Worm (Caenorhabditis elegans) whole organism, early embryonic: ENCODE results near the gene Y77E11A.23.

Experiments used
- B0310.2 ChIP-seq: sonication (generic microtip); optimal IDR thresholded peaks from 2 replicates; lab custom pipeline; 2016; ENCODE audit warnings: mild to moderate bottlenecking, missing genetic modification characterization, missing compliant biosample characterization
- F13C5.2 ChIP-seq: sonication (generic microtip); optimal IDR thresholded peaks from 2 replicates; lab custom pipeline; 2017; ENCODE audit warnings: mild to moderate bottlenecking, missing genetic modification characterization, inconsistent platforms, missing compliant biosample characterization
- aly-1 ChIP-seq: sonication (generic microtip); optimal IDR thresholded peaks from 2 replicates; lab custom pipeline; 2016; ENCODE audit warnings: missing genetic modification characterization, missing compliant biosample characterization
- ama-1 ChIP-seq: fragments of 150-350 bp; optimal IDR thresholded peaks from 2 replicates; lab custom pipeline; 2014
- ceh-13 ChIP-seq: fragments of 200-800 bp; sonication (Bioruptor generic); optimal IDR thresholded peaks from 2 replicates; lab custom pipeline; 2018; ENCODE audit warnings: mild to moderate bottlenecking, missing genetic modification characterization, missing compliant biosample characterization
- ceh-36 ChIP-seq: sonication (generic microtip); optimal IDR thresholded peaks from 2 replicates; lab custom pipeline; 2016; ENCODE audit warnings: missing genetic modification characterization, inconsistent platforms, missing compliant biosample characterization
- ets-7 ChIP-seq: sonication (generic microtip); optimal IDR thresholded peaks from 2 replicates; lab custom pipeline; 2016; ENCODE audit warnings: missing genotype, missing genetic modification characterization, missing compliant biosample characterization
- flt-1 ChIP-seq: fragments of 200-800 bp; sonication (Bioruptor generic); IDR thresholded peaks from 2 replicates; pipeline ENCODE4 v1.3.6; 2022; ENCODE audit warnings: missing genetic modification characterization, missing compliant biosample characterization
- hmbx-1 ChIP-seq: sonication (generic microtip); optimal IDR thresholded peaks from 2 replicates; lab custom pipeline; 2016; ENCODE audit warnings: mild to moderate bottlenecking, missing genetic modification characterization, missing compliant biosample characterization
- hmg-4 ChIP-seq: fragments of 200-800 bp; sonication (Bioruptor generic); optimal IDR thresholded peaks from 2 replicates; lab custom pipeline; 2018; ENCODE audit warnings: mild to moderate bottlenecking, missing genetic modification characterization, missing compliant biosample characterization
- hnd-1 ChIP-seq: sonication (generic microtip); optimal IDR thresholded peaks from 2 replicates; lab custom pipeline; 2016; ENCODE audit warnings: missing genetic modification characterization, missing compliant biosample characterization
- pes-1 ChIP-seq: fragments of 200-800 bp; sonication (Bioruptor generic); IDR thresholded peaks from 2 replicates; pipeline ENCODE4 v1.3.6; 2022; ENCODE audit warnings: missing genetic modification reagents, missing genetic modification characterization, missing compliant biosample characterization
- scrt-1 ChIP-seq: fragments of 200-800 bp; sonication (Bioruptor generic); IDR thresholded peaks from 2 replicates; pipeline ENCODE4 v1.3.6; 2022; ENCODE audit warnings: missing genetic modification characterization, missing compliant biosample characterization
- sea-1 ChIP-seq: fragments of 200-800 bp; sonication (Bioruptor generic); conservative IDR thresholded peaks from 2 replicates; pipeline ENCODE4 v1.3.6; 2022; ENCODE audit warnings: missing genetic modification characterization, missing compliant biosample characterization
- tbx-11 ChIP-seq: fragments of 200-800 bp; sonication (Bioruptor generic); IDR thresholded peaks from 2 replicates; pipeline ENCODE4 v1.3.6; 2022; ENCODE audit warnings: missing genetic modification characterization, missing compliant biosample characterization
- tbx-37 ChIP-seq: fragments of 200-800 bp; sonication (Bioruptor generic); conservative IDR thresholded peaks from 2 replicates; pipeline ENCODE4 v1.3.6; 2022; ENCODE audit warnings: missing genetic modification reagents, missing genetic modification characterization, missing compliant biosample characterization
- tra-4 ChIP-seq: sonication (generic microtip); optimal IDR thresholded peaks from 2 replicates; lab custom pipeline; 2017; ENCODE audit warnings: missing genetic modification characterization, missing compliant biosample characterization

The Y77E11A.23 gene

DNA sequence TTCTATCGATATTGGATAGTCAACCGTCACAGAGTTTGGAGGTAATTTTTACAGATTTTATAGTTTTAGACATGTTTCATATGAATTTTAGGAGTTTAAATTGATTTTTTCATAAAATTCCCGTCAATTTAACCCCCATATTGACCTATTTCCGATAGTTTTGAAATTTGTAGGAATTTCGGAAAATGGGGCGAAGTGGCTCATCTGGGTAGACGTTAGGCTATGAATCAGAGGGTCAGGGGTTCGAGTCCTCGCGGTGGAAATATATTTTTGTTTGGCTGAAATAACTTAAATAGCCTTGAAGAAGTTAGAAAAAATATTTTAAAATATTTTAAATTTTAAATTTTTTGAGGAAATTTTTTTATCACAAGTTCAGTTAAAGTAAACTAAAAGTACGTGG lies 38.7 kb downstream of the Y77E11A.23 start:
- TF ChIP-seq hmbx-1 (no peak), ceh-36 (no peak), ceh-13 (GFP tag; lab: Kevin White, UChicago) (no peak), sea-1 (GFP tag; lab: Robert Waterston, UW) (no peak), B0310.2 (tag; lab: Kevin White, UChicago) (no peak), scrt-1 (GFP tag; lab: Robert Waterston, UW) (no peak), tbx-11 (GFP tag; lab: Robert Waterston, UW) (no peak), hmg-4 (GFP tag; lab: Kevin White, UChicago) (no peak), tra-4 (tag; lab: Kevin White, UChicago) (no peak), F13C5.2 (tag; lab: Kevin White, UChicago) (no peak), pes-1 (GFP tag; lab: Robert Waterston, UW) (no peak), hnd-1 (tag; lab: Kevin White, UChicago) (no peak), aly-1 (tag; lab: Kevin White, UChicago) (no peak), ets-7 (tag; lab: Kevin White, UChicago) (no peak), flt-1 (GFP tag; lab: Robert Waterston, UW) (no peak), tbx-37 (GFP tag; lab: Robert Waterston, UW) (no peak), ama-1 (lab: Kevin White, UChicago) (no peak)

DNA sequence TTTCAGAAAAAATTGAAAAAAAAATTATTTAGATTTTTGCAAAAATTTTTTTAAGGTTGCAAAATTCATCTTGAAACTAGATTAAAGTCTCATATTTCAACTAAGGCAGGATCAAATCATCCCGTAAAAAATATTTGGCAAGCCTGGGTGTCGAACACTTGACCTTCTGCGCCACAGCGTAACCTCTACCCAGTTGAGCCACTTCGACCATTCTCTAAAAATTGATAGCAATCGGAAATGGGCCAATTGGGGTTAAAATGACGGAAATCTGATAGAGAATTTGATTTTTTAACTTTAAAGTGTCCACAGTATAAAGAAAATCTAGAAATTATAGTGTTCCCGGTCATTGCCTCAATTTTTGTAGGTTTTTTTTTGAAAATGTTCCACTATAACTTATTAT lies 40.1 kb downstream of the Y77E11A.23 start:
- TF ChIP-seq flt-1 (GFP tag; lab: Robert Waterston, UW) = no peak
- TF ChIP-seq tbx-11 (GFP tag; lab: Robert Waterston, UW) = no peak
- TF ChIP-seq ceh-13 (GFP tag; lab: Kevin White, UChicago) = no peak
- no peak for TF ChIP-seq sea-1 (GFP tag; lab: Robert Waterston, UW)
- TF ChIP-seq pes-1 (GFP tag; lab: Robert Waterston, UW) = no peak
- no peak for TF ChIP-seq hmbx-1
- no peak for TF ChIP-seq ceh-36
- TF ChIP-seq ama-1 (lab: Kevin White, UChicago) = no peak
- no peak for TF ChIP-seq scrt-1 (GFP tag; lab: Robert Waterston, UW)
- no peak for TF ChIP-seq F13C5.2 (tag; lab: Kevin White, UChicago)
- TF ChIP-seq hnd-1 (tag; lab: Kevin White, UChicago) = no peak
- no peak for TF ChIP-seq tra-4 (tag; lab: Kevin White, UChicago)

DNA sequence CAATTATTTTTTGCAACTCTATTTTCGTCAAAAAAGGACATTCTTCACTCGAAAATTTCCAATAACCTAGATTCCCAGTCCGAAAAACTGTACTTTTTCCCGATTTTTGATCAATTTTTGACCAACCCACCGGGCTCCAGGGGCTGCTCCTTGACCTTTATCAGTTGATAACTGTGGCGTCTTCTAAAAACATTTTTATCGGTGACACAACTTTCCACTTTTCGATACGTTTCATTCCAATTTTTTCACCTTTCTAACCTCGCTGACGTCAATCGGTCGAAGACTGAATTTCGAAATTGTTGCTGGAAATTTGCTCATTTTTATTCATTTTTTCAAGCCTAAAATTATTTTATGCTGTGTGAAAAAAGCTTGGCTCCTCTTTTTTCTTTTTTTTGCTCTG lies 40.6 kb downstream of the Y77E11A.23 start:
- TF ChIP-seq ceh-13 (GFP tag; lab: Kevin White, UChicago) (no peak), flt-1 (GFP tag; lab: Robert Waterston, UW) (no peak), tbx-11 (GFP tag; lab: Robert Waterston, UW) (no peak), sea-1 (GFP tag; lab: Robert Waterston, UW) (no peak), hmbx-1 (no peak), pes-1 (GFP tag; lab: Robert Waterston, UW) (no peak), tbx-37 (GFP tag; lab: Robert Waterston, UW) (no peak), ets-7 (tag; lab: Kevin White, UChicago) (no peak), hnd-1 (tag; lab: Kevin White, UChicago) (no peak), aly-1 (tag; lab: Kevin White, UChicago) (no peak), F13C5.2 (tag; lab: Kevin White, UChicago) (no peak), ceh-36 (no peak)

DNA sequence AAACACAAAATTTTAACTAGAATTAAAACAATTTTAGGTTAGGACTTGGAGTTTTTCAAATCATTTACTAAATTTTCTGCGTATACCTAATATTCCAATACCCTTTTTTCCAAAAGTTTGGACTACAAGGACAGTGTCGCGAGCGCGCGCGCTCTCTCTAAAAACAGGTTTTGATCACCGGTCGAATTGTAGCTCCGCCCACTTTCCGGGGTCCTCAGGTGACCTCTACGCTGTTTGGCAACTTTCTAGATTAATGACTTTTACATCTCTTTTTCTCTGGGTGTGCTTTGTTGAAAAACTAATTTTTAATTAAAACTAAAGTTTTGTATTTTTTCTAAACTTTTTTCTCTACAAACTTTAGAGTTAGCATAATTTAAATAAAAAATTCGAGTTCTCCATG lies 41.1 kb downstream of the Y77E11A.23 start:
- no peak for TF ChIP-seq aly-1 (tag; lab: Kevin White, UChicago)
- TF ChIP-seq ceh-13 (GFP tag; lab: Kevin White, UChicago) = no peak
- TF ChIP-seq F13C5.2 (tag; lab: Kevin White, UChicago) = no peak
- TF ChIP-seq ama-1 (lab: Kevin White, UChicago) = no peak
- TF ChIP-seq flt-1 (GFP tag; lab: Robert Waterston, UW) = no peak
- TF ChIP-seq ets-7 (tag; lab: Kevin White, UChicago) = no peak
- TF ChIP-seq hmg-4 (GFP tag; lab: Kevin White, UChicago) = no peak
- no peak for TF ChIP-seq hnd-1 (tag; lab: Kevin White, UChicago)
- no peak for TF ChIP-seq hmbx-1
- no peak for TF ChIP-seq sea-1 (GFP tag; lab: Robert Waterston, UW)
- TF ChIP-seq tbx-11 (GFP tag; lab: Robert Waterston, UW) = no peak
- no peak for TF ChIP-seq pes-1 (GFP tag; lab: Robert Waterston, UW)
- no peak for TF ChIP-seq tra-4 (tag; lab: Kevin White, UChicago)
- no peak for TF ChIP-seq tbx-37 (GFP tag; lab: Robert Waterston, UW)
- TF ChIP-seq scrt-1 (GFP tag; lab: Robert Waterston, UW) = no peak
- no peak for TF ChIP-seq ceh-36
- no peak for TF ChIP-seq B0310.2 (tag; lab: Kevin White, UChicago)

DNA sequence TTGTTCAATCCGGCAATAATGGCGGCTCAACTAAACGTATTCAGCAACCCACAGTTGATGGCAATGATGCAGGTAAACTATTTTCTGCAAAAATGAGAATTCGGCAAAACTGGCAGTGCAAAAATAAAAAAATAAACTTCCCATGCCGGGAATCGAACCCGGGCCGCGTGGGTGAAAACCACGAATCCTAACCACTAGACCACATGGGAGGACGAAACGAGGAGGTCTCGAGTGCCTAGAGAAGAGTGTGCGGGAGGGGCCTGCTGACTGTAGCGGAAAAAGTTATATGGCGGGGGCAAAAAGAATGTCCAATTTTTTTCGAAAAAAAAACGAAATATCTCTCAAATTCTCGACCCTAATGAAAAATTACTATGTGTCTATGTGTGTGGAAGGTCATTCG lies 42.1 kb downstream of the Y77E11A.23 start:
- TF ChIP-seq ceh-36 (peak; percentile 65), hmbx-1 (peak; percentile 25), flt-1 (GFP tag; lab: Robert Waterston, UW) (peak; percentile 90), tra-4 (tag; lab: Kevin White, UChicago) (no peak), tbx-37 (GFP tag; lab: Robert Waterston, UW) (peak; percentile 90), scrt-1 (GFP tag; lab: Robert Waterston, UW) (peak; percentile 92), pes-1 (GFP tag; lab: Robert Waterston, UW) (peak; percentile 91), ets-7 (tag; lab: Kevin White, UChicago) (peak; percentile 31), F13C5.2 (tag; lab: Kevin White, UChicago) (peak; percentile 78), hnd-1 (tag; lab: Kevin White, UChicago) (peak; percentile 59), sea-1 (GFP tag; lab: Robert Waterston, UW) (peak; percentile 80), aly-1 (tag; lab: Kevin White, UChicago) (peak; percentile 40), ceh-13 (GFP tag; lab: Kevin White, UChicago) (peak; percentile 53), tbx-11 (GFP tag; lab: Robert Waterston, UW) (peak; percentile 87), hmg-4 (GFP tag; lab: Kevin White, UChicago) (peak; percentile 80), B0310.2 (tag; lab: Kevin White, UChicago) (peak; percentile 82), ama-1 (lab: Kevin White, UChicago) (no peak)

DNA sequence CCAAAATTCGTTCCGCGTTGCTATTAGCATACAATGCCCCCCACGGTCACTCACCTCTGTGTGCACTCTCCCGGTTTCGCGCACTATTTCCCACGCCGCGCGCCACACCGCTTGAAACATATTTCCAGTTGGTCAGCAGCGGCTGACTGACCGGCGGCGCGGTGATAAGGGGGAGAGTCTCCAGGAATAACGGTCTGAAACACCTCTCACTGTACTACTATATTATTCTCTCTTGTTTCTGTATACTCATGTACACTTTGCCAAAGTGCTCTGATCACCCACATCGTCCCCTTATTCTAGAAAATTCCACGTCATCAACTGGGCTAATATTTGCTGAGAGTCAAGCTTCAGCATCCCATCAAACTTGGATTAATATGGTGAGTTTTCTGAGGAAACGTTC lies 44.3 kb downstream of the Y77E11A.23 start, which contains the start of gene nhr-41:
Gene nhr-41 (plus strand): TSS at position 301 of the 400 bp plus-strand sequence.
- TF ChIP-seq aly-1 (tag; lab: Kevin White, UChicago) (no peak), sea-1 (GFP tag; lab: Robert Waterston, UW) (no peak), hnd-1 (tag; lab: Kevin White, UChicago) (no peak), flt-1 (GFP tag; lab: Robert Waterston, UW) (no peak), pes-1 (GFP tag; lab: Robert Waterston, UW) (no peak), tbx-11 (GFP tag; lab: Robert Waterston, UW) (no peak), scrt-1 (GFP tag; lab: Robert Waterston, UW) (no peak), B0310.2 (tag; lab: Kevin White, UChicago) (no peak), tra-4 (tag; lab: Kevin White, UChicago) (no peak), ceh-13 (GFP tag; lab: Kevin White, UChicago) (no peak), ets-7 (tag; lab: Kevin White, UChicago) (no peak), F13C5.2 (tag; lab: Kevin White, UChicago) (no peak), hmg-4 (GFP tag; lab: Kevin White, UChicago) (no peak), ama-1 (lab: Kevin White, UChicago) (no peak), tbx-37 (GFP tag; lab: Robert Waterston, UW) (no peak), hmbx-1 (no peak)
